Fruit fly (Drosophila melanogaster) whole organism, wandering third instar larva: ENCODE measurements around the gene Drsl4.

Experiments used
- Abd-B ChIP-seq: fragments of >200 bp; optimal IDR thresholded peaks from 2 replicates; lab custom pipeline; 2017; ENCODE audit warnings: missing biosample characterization, missing genetic modification characterization
- CG32264 ChIP-seq: fragments of 200-800 bp; sonication (Bioruptor generic); optimal IDR thresholded peaks from 2 replicates; lab custom pipeline; 2016; ENCODE audit warnings: missing biosample characterization, missing genetic modification characterization
- CG9705 ChIP-seq: fragments of 200-800 bp; sonication (Bioruptor generic); optimal IDR thresholded peaks from 2 replicates; lab custom pipeline; 2018; ENCODE audit warnings: missing biosample characterization, mild to moderate bottlenecking, missing genetic modification characterization
- CrebA ChIP-seq: fragments of 200-800 bp; sonication (Bioruptor generic); optimal IDR thresholded peaks from 2 replicates; lab custom pipeline; 2016; ENCODE audit warnings: missing biosample characterization, mild to moderate bottlenecking, missing genetic modification characterization, borderline replicate concordance
- Dfd ChIP-seq: fragments of >200 bp; optimal IDR thresholded peaks from 2 replicates; lab custom pipeline; 2017; ENCODE audit warnings: missing biosample characterization, missing genetic modification characterization
- Dif ChIP-seq: fragments of 200-275, 200-300 bp; sonication (Bioruptor generic); optimal IDR thresholded peaks from 2 replicates; lab custom pipeline; 2018; ENCODE audit warnings: missing biosample characterization, missing genetic modification characterization; ENCODE audit not compliant: partially characterized antibody
- GATAd ChIP-seq: sonication (Bioruptor generic); optimal IDR thresholded peaks from 2 replicates; lab custom pipeline; 2016; ENCODE audit warnings: missing biosample characterization, missing genetic modification characterization
- HLH106 ChIP-seq: fragments of 200-800 bp; optimal IDR thresholded peaks from 3 replicates; lab custom pipeline; 2019; ENCODE audit warnings: missing biosample characterization, mild to moderate bottlenecking, missing genetic modification characterization, moderate library complexity
- Hnf4 ChIP-seq: fragments of 200-800 bp; sonication (Bioruptor generic); optimal IDR thresholded peaks from 2 replicates; lab custom pipeline; 2016; ENCODE audit warnings: missing biosample characterization, mild to moderate bottlenecking, missing genetic modification characterization
- Hr78 ChIP-seq: fragments of >200 bp; optimal IDR thresholded peaks from 2 replicates; lab custom pipeline; 2017; ENCODE audit warnings: missing biosample characterization, missing genetic modification characterization
- Hr83 ChIP-seq: fragments of 200-300 bp; sonication (Bioruptor generic); optimal IDR thresholded peaks from 2 replicates; lab custom pipeline; 2016; ENCODE audit warnings: missing biosample characterization, mild to moderate bottlenecking, missing genetic modification characterization, moderate library complexity; ENCODE audit not compliant: poor library complexity, severe bottlenecking
- Jra ChIP-seq: sonication (Bioruptor generic); optimal IDR thresholded peaks from 2 replicates; lab custom pipeline; 2016; ENCODE audit warnings: missing biosample characterization, missing genetic modification characterization
- Mio ChIP-seq: sonication (Bioruptor generic); optimal IDR thresholded peaks from 2 replicates; lab custom pipeline; 2016; ENCODE audit warnings: missing biosample characterization, missing genetic modification characterization
- Myc ChIP-seq: fragments of >200 bp; optimal IDR thresholded peaks from 2 replicates; lab custom pipeline; 2017
- N ChIP-seq: fragments of >200 bp; optimal IDR thresholded peaks from 2 replicates; lab custom pipeline; 2018; ENCODE audit warnings: missing biosample characterization, missing external identifiers, missing genetic modification characterization
- OdsH ChIP-seq: fragments of 200-800 bp; sonication (Bioruptor generic); optimal IDR thresholded peaks from 2 replicates; lab custom pipeline; 2016; ENCODE audit warnings: missing biosample characterization, mild to moderate bottlenecking, missing genetic modification characterization
- Rel ChIP-seq, 2 experiments: fragments of 200-800 bp; sonication (Bioruptor generic) in 1 of 2; optimal IDR thresholded peaks; 2 replicates in 1 of 2; 3 replicates in 1 of 2; lab custom pipeline; 2016 to 2019; ENCODE audit warnings: mild to moderate bottlenecking in 2 of 2, missing biosample characterization in 2 of 2, missing genetic modification characterization in 2 of 2, moderate library complexity in 1 of 2
- Sp1 ChIP-seq: fragments of 200-800 bp; sonication (Bioruptor generic); optimal IDR thresholded peaks from 3 replicates; lab custom pipeline; 2019; ENCODE audit warnings: missing biosample characterization, mild to moderate bottlenecking, missing genetic modification characterization, moderate library complexity
- Vsx2 ChIP-seq: fragments of 200-300, 225-300 bp; sonication (Bioruptor generic); optimal IDR thresholded peaks from 2 replicates; lab custom pipeline; 2018; ENCODE audit warnings: missing biosample characterization, missing genetic modification characterization; ENCODE audit not compliant: partially characterized antibody
- br ChIP-seq: fragments of 200-800 bp; sonication (Bioruptor generic); optimal IDR thresholded peaks from 2 replicates; lab custom pipeline; 2016; ENCODE audit warnings: missing biosample characterization, missing genetic modification characterization
- brk ChIP-seq: fragments of 200-800 bp; sonication (Bioruptor generic); optimal IDR thresholded peaks from 2 replicates; lab custom pipeline; 2016; ENCODE audit warnings: missing biosample characterization, mild to moderate bottlenecking, missing genetic modification characterization
- dl ChIP-seq, 2 experiments: fragments of 175-275, 200-275 bp in 1 of 2; fragments of 200-275 bp in 1 of 2; sonication (Bioruptor generic); optimal IDR thresholded peaks; lab custom pipeline; 2018; ENCODE audit warnings: mild to moderate bottlenecking in 2 of 2, missing biosample characterization in 2 of 2, missing genetic modification characterization in 2 of 2, moderate library complexity in 2 of 2; ENCODE audit not compliant: partially characterized antibody in 2 of 2, insufficient read depth in 1 of 2
- dmrt93B ChIP-seq: fragments of 200-800 bp; sonication (Bioruptor generic); optimal IDR thresholded peaks from 2 replicates; lab custom pipeline; 2018; ENCODE audit warnings: missing biosample characterization, mild to moderate bottlenecking, missing genetic modification characterization
- dsf ChIP-seq: sonication (Bioruptor generic); optimal IDR thresholded peaks from 2 replicates; lab custom pipeline; 2016; ENCODE audit warnings: missing biosample characterization, missing genetic modification characterization, borderline replicate concordance
- ey ChIP-seq: fragments of 200-800 bp; sonication (Bioruptor generic); optimal IDR thresholded peaks from 2 replicates; lab custom pipeline; 2016; ENCODE audit warnings: missing biosample characterization, missing genetic modification characterization
- foxo ChIP-seq, 2 experiments: fragments of 200-800 bp; sonication (Bioruptor generic); optimal IDR thresholded peaks; 2 replicates in 1 of 2; 3 replicates in 1 of 2; lab custom pipeline; 2016 to 2017; ENCODE audit warnings: missing biosample characterization in 2 of 2, missing genetic modification characterization in 2 of 2
- fru ChIP-seq: fragments of 200-800 bp; sonication (Bioruptor generic); optimal IDR thresholded peaks from 3 replicates; lab custom pipeline; 2016; ENCODE audit warnings: missing biosample characterization, mild to moderate bottlenecking, missing genetic modification characterization
- h ChIP-seq: fragments of 200-800 bp; sonication (Bioruptor generic); optimal IDR thresholded peaks from 3 replicates; lab custom pipeline; 2016; ENCODE audit warnings: missing biosample characterization, mild to moderate bottlenecking, missing genetic modification characterization
- jim ChIP-seq: fragments of 175-275, 200-325 bp; sonication (Bioruptor generic); optimal IDR thresholded peaks from 2 replicates; lab custom pipeline; 2016; ENCODE audit warnings: missing biosample characterization, mild to moderate bottlenecking, missing genetic modification characterization
- lola ChIP-seq: fragments of >200 bp; optimal IDR thresholded peaks from 2 replicates; lab custom pipeline; 2017; ENCODE audit warnings: missing biosample characterization, missing genetic modification characterization
- pan ChIP-seq: fragments of >200 bp; optimal IDR thresholded peaks from 2 replicates; lab custom pipeline; 2017
- psq ChIP-seq: fragments of 200-800 bp; sonication (Bioruptor generic); optimal IDR thresholded peaks from 3 replicates; lab custom pipeline; 2017; ENCODE audit warnings: missing biosample characterization, mild to moderate bottlenecking, missing genetic modification characterization, moderate library complexity
- rgr ChIP-seq: fragments of 200-800 bp; sonication (Bioruptor generic); optimal IDR thresholded peaks from 3 replicates; lab custom pipeline; 2016; ENCODE audit warnings: missing biosample characterization, mild to moderate bottlenecking, missing genetic modification characterization
- sage ChIP-seq: fragments of 200-800 bp; sonication (Bioruptor generic); optimal IDR thresholded peaks from 2 replicates; lab custom pipeline; 2016; ENCODE audit warnings: missing biosample characterization, mild to moderate bottlenecking, missing genetic modification characterization
- sv ChIP-seq: fragments of 200-800 bp; sonication (Bioruptor generic); optimal IDR thresholded peaks from 3 replicates; lab custom pipeline; 2016; ENCODE audit warnings: missing biosample characterization, missing genetic modification characterization
- tai ChIP-seq: sonication (Bioruptor generic); optimal IDR thresholded peaks from 2 replicates; lab custom pipeline; 2016; ENCODE audit warnings: missing biosample characterization, missing genetic modification characterization
- usp ChIP-seq: fragments of >200 bp; optimal IDR thresholded peaks from 2 replicates; lab custom pipeline; 2017; ENCODE audit warnings: missing biosample characterization, missing genetic modification characterization
- woc ChIP-seq: sonication (Bioruptor generic); optimal IDR thresholded peaks from 2 replicates; lab custom pipeline; 2016; ENCODE audit warnings: missing biosample characterization, mild to moderate bottlenecking, missing genetic modification characterization

Gene Drsl4

DNA sequence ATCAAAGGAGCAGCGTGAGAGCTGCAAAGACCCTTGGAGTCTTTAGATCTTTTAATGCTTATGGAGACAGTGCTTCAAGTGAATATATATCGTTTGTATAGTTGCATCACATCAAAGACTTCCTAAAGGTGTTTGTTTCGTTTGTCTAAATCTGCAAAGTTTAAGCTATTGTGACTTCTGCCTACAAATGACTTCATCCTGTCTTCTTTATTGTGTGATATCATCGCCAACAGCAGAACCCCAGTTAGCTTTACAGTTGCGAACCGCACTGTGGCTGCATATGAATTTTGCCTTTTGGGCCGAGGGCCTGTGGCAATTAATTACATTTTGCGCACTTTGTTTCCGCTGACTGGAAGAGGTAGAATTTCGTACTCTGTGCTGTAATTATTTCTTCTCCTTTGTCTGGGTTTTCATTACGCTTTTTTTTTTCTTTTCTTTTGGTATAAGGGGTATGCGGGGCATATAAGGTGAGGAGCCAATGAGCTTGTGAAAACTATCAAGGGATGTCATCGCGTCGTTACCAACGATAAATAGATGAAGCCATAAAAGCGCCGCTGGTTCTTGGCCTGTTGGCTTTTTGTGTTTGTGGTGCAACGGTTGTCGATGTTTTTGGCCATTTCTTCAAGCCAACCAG, 27.0 kb downstream of the Drsl4 start:
- no peak for TF ChIP-seq CG32264 (GFP tag; lab: Kevin White, UChicago)
- TF ChIP-seq dsf (GFP tag; lab: Kevin White, UChicago): no peak
- peak; percentile 74 for TF ChIP-seq woc (GFP tag; lab: Kevin White, UChicago)
- TF ChIP-seq psq: peak; percentile 64
- TF ChIP-seq Dif (GFP tag; lab: Kevin White, UChicago): no peak
- peak; percentile 76 for TF ChIP-seq fru (GFP tag; lab: Kevin White, UChicago)
- no peak for TF ChIP-seq Dfd
- no peak for TF ChIP-seq jim (GFP tag; lab: Kevin White, UChicago)
- TF ChIP-seq dl (GFP tag; optimal IDR thresholded peaks at IDR 0.05; lab: Kevin White, UChicago; ENCODE audit: insufficient read depth in 1 of 2, partially characterized antibody in 2 of 2): no peak
- TF ChIP-seq GATAd (GFP tag; lab: Kevin White, UChicago): no peak
- peak; percentile 63 for TF ChIP-seq OdsH
- TF ChIP-seq Rel (GFP tag; optimal IDR thresholded peaks at IDR 0.05; lab: Kevin White, UChicago): no peak
- peak; percentile 13 for TF ChIP-seq Rel (tag; optimal IDR thresholded peaks at IDR 0.05; lab: Kevin White, UChicago)
- peak; percentile 58 for TF ChIP-seq HLH106 (tag; lab: Kevin White, UChicago)
- TF ChIP-seq Mio (GFP tag; lab: Kevin White, UChicago): peak; percentile 15
- no peak for TF ChIP-seq Hr78
- TF ChIP-seq Hnf4 (GFP tag; lab: Kevin White, UChicago): peak; percentile 75
- peak; percentile 49 for TF ChIP-seq sage
- peak; percentile 77 for TF ChIP-seq Sp1
- peak; percentile 76 for TF ChIP-seq rgr (GFP tag; lab: Kevin White, UChicago)
- TF ChIP-seq br (GFP tag; lab: Kevin White, UChicago): peak; percentile 73
- no peak for TF ChIP-seq Hr83 (GFP tag; lab: Kevin White, UChicago)
- no peak for TF ChIP-seq Vsx2 (GFP tag; lab: Kevin White, UChicago)
- TF ChIP-seq CrebA (GFP tag; lab: Kevin White, UChicago): no peak
- no peak for TF ChIP-seq pan (lab: Kevin White, UChicago)
- no peak for TF ChIP-seq Abd-B (GFP tag; lab: Kevin White, UChicago)
- no peak for TF ChIP-seq usp (GFP tag; lab: Kevin White, UChicago)
- TF ChIP-seq foxo (GFP tag; optimal IDR thresholded peaks at IDR 0.05; lab: Kevin White, UChicago): peak in 1 of 2 experiments; percentile 77
- TF ChIP-seq ey: peak; percentile 78
- TF ChIP-seq N (GFP tag; lab: Kevin White, UChicago): no peak
- no peak for TF ChIP-seq Myc (lab: Kevin White, UChicago)
- no peak for TF ChIP-seq Jra (GFP tag; lab: Kevin White, UChicago)
- no peak for TF ChIP-seq sv (GFP tag; lab: Kevin White, UChicago)
- peak; percentile 39 for TF ChIP-seq dmrt93B (GFP tag; lab: Kevin White, UChicago)
- peak; percentile 3 for TF ChIP-seq brk (GFP tag; lab: Kevin White, UChicago)
- peak; percentile 10 for TF ChIP-seq tai
- peak; percentile 69 for TF ChIP-seq h
- peak; percentile 41 for TF ChIP-seq CG9705 (GFP tag; lab: Kevin White, UChicago)
- TF ChIP-seq lola (GFP tag; lab: Kevin White, UChicago): no peak

DNA sequence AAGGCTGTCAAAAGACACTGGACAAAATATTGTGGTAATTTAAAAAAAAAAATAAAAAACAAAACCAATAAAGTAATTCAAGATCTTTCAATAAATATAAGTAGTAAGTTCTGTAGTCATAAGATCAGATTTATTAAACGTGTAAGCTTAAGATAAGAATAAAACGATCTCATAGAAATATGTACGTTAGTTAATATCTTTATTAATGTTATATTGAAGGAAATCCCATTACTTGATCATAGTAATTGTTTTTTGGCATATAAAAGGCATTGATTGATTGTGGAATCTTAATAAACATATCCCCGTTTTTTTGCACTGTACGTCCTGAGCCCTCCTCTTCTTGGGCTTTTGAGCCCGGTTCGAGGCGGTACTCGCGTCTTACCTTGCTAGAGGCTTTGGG, 27.8 kb downstream of the Drsl4 start:
- TF ChIP-seq dmrt93B (GFP tag; lab: Kevin White, UChicago) (peak; percentile 59), CrebA (GFP tag; lab: Kevin White, UChicago) (no peak), sage (peak; percentile 11), ey (peak; percentile 79), woc (GFP tag; lab: Kevin White, UChicago) (peak; percentile 60), HLH106 (tag; lab: Kevin White, UChicago) (peak; percentile 78), pan (lab: Kevin White, UChicago) (no peak), Dif (GFP tag; lab: Kevin White, UChicago) (no peak), lola (GFP tag; lab: Kevin White, UChicago) (no peak), Myc (lab: Kevin White, UChicago) (no peak), Rel (GFP tag; optimal IDR thresholded peaks at IDR 0.05; lab: Kevin White, UChicago) (no peak), Rel (tag; optimal IDR thresholded peaks at IDR 0.05; lab: Kevin White, UChicago) (peak; percentile 6), foxo (GFP tag; optimal IDR thresholded peaks at IDR 0.05; lab: Kevin White, UChicago) (peak in 1 of 2 experiments; percentile 85), h (peak; percentile 85), Dfd (no peak), tai (peak; percentile 52), br (GFP tag; lab: Kevin White, UChicago) (peak; percentile 72), fru (GFP tag; lab: Kevin White, UChicago) (peak; percentile 88), dsf (GFP tag; lab: Kevin White, UChicago) (peak; percentile 19), rgr (GFP tag; lab: Kevin White, UChicago) (peak; percentile 77), Hnf4 (GFP tag; lab: Kevin White, UChicago) (peak; percentile 78), sv (GFP tag; lab: Kevin White, UChicago) (peak; percentile 16), N (GFP tag; lab: Kevin White, UChicago) (no peak), Hr78 (no peak), brk (GFP tag; lab: Kevin White, UChicago) (peak; percentile 76), Sp1 (peak; percentile 90), OdsH (peak; percentile 85), psq (peak; percentile 85), jim (GFP tag; lab: Kevin White, UChicago) (no peak), CG9705 (GFP tag; lab: Kevin White, UChicago) (peak; percentile 60), Jra (GFP tag; lab: Kevin White, UChicago) (peak; percentile 38), CG32264 (GFP tag; lab: Kevin White, UChicago) (peak; percentile 23)
